Worm (Caenorhabditis elegans): ENCODE results near the gene nhr-71.

- TF ChIP-seq Y48G9A.11 (GFP tag; IDR thresholded peaks at IDR 0.05) (no peak), lin-13 (GFP tag; optimal IDR thresholded peaks at IDR 0.05) (no peak), R02D3.7 (tag; optimal IDR thresholded peaks at IDR 0.05) (no peak), unc-62 (GFP tag; optimal IDR thresholded peaks at IDR 0.05 in 1 of 2) (no peak), unc-62 (tag; optimal IDR thresholded peaks at IDR 0.05) (no peak), daf-16 (GFP tag; optimal IDR thresholded peaks at IDR 0.05) (no peak), daf-16 (tag; optimal IDR thresholded peaks at IDR 0.05) (no peak), D1046.2 (GFP tag; IDR thresholded peaks at IDR 0.05) (no peak), Y5F2A.4 (GFP tag; optimal IDR thresholded peaks at IDR 0.05) (no peak), ceh-82 (tag; optimal IDR thresholded peaks at IDR 0.05) (no peak), hlh-30 (tag; optimal IDR thresholded peaks at IDR 0.05; ENCODE audit: insufficient read depth) (no peak), nhr-6 (tag; optimal IDR thresholded peaks at IDR 0.05) (no peak), snpc-4 (tag; optimal IDR thresholded peaks at IDR 0.05) (no peak)
Observed at ce11 chrX:13728991-13729390, 18.1 kb upstream of the nhr-71 start.

All from whole organism, L4 larva.